Worm (Caenorhabditis elegans) whole organism, mixed stage, embryonic: ENCODE data around the gene clh-3.

ENCODE experiments used
- ces-1 ChIP-seq: fragments of 150-350 bp; optimal IDR thresholded peaks from 2 replicates; lab custom pipeline; 2014; ENCODE audit warnings: missing biosample characterization, missing genetic modification reagents, missing genetic modification characterization
- drap-1 ChIP-seq: fragments of 200-800 bp; sonication (Bioruptor generic); optimal IDR thresholded peaks from 3 replicates; lab custom pipeline; 2018; ENCODE audit warnings: mild to moderate bottlenecking, missing genetic modification characterization, missing compliant biosample characterization
- elt-1 ChIP-seq: sonication (generic microtip); optimal IDR thresholded peaks from 2 replicates; lab custom pipeline; 2017; ENCODE audit warnings: missing genetic modification characterization, mild to moderate bottlenecking, missing compliant biosample characterization, antibody characterized with exemption, moderate library complexity, borderline replicate concordance; ENCODE audit not compliant: insufficient read depth
- elt-3 ChIP-seq: fragments of 150-350 bp; optimal IDR thresholded peaks from 2 replicates; lab custom pipeline; 2014; ENCODE audit warnings: missing biosample characterization, missing genetic modification characterization
- lsy-2 ChIP-seq: fragments of 150-350 bp; optimal IDR thresholded peaks from 2 replicates; lab custom pipeline; 2014; ENCODE audit warnings: missing biosample characterization, missing genetic modification characterization
- nhr-2 ChIP-seq: fragments of 150-350 bp; optimal IDR thresholded peaks from 2 replicates; lab custom pipeline; 2014; ENCODE audit warnings: missing biosample characterization, missing genetic modification characterization
- nhr-28 ChIP-seq: fragments of 150-350 bp; optimal IDR thresholded peaks from 2 replicates; lab custom pipeline; 2014; ENCODE audit warnings: missing biosample characterization, missing genetic modification characterization
- nhr-76 ChIP-seq: sonication (generic microtip); optimal IDR thresholded peaks from 2 replicates; lab custom pipeline; 2017; ENCODE audit warnings: missing biosample characterization, missing genetic modification characterization
- pha-4 ChIP-seq: fragments of 150-350 bp; optimal IDR thresholded peaks from 2 replicates; lab custom pipeline; 2018; ENCODE audit warnings: missing biosample characterization, missing genetic modification reagents, missing genetic modification characterization
- sem-2 ChIP-seq: fragments of 200-800 bp; sonication (Bioruptor generic); optimal IDR thresholded peaks from 2 replicates; lab custom pipeline; 2018; ENCODE audit warnings: mild to moderate bottlenecking, missing genetic modification characterization, missing compliant biosample characterization
- snpc-4 ChIP-seq: fragments of 150-350 bp; optimal IDR thresholded peaks from 2 replicates; lab custom pipeline; 2014; ENCODE audit warnings: missing biosample characterization, missing genetic modification characterization
- sptf-1 ChIP-seq: sonication (generic microtip); optimal IDR thresholded peaks from 2 replicates; lab custom pipeline; 2017; ENCODE audit warnings: mild to moderate bottlenecking, missing genetic modification characterization, moderate library complexity, missing compliant biosample characterization
- unc-62 ChIP-seq: fragments of 150-350 bp; optimal IDR thresholded peaks from 2 replicates; lab custom pipeline; 2014; ENCODE audit warnings: missing biosample characterization, missing genetic modification reagents, missing genetic modification characterization
- ztf-11 ChIP-seq: fragments of 150-350 bp; optimal IDR thresholded peaks from 2 replicates; lab custom pipeline; 2014; ENCODE audit warnings: missing biosample characterization, missing genetic modification characterization

DNA sequence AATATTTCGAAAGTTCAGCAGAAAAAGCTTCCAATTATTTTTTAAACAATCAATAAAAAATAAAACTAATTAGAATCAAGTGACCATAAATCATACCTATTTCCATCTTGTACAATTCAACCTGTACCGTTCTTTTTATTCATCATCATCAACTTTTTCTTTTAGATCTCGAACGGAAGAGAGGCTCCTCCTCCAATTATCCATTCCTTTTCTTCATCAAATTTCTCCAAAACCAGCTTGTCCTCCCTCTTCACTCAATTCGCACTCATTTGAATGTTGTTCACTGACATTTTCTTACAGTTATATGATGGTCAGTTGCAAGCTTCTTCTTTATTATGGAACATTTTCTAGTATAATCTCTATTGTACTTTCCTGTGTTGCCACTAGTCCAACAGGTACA, 36.1 kb upstream of the clh-3 start, which contains the start of gene C30G12.4:
- TF ChIP-seq lsy-2 (tag; lab: Kevin White, UChicago) (no peak), elt-3 (tag; lab: Kevin White, UChicago) (no peak), drap-1 (no peak), nhr-76 (tag; lab: Kevin White, UChicago) (no peak), ces-1 (no peak), sem-2 (no peak), unc-62 (GFP tag; lab: Kevin White, UChicago) (no peak), snpc-4 (tag; lab: Kevin White, UChicago) (no peak), sptf-1 (no peak), ztf-11 (tag; lab: Kevin White, UChicago) (no peak), pha-4 (tag; lab: Kevin White, UChicago) (no peak), nhr-28 (tag; lab: Kevin White, UChicago) (no peak), nhr-2 (tag; lab: Kevin White, UChicago) (no peak), elt-1 (tag; lab: Kevin White, UChicago) (no peak)
